Worm (Caenorhabditis elegans): ENCODE measurements around the gene znf-593.

- TF ChIP-seq ceh-62 (tag; optimal IDR thresholded peaks at IDR 0.05) (no peak), ZK546.5 (tag; optimal IDR thresholded peaks at IDR 0.05) (no peak), nhr-28 (tag; optimal IDR thresholded peaks at IDR 0.05) (peak; percentile 61), nhr-77 (tag; optimal IDR thresholded peaks at IDR 0.05) (no peak), ztf-11 (tag; optimal IDR thresholded peaks at IDR 0.05) (no peak), snpc-4 (tag; optimal IDR thresholded peaks at IDR 0.05) (no peak), unc-62 (GFP tag; optimal IDR thresholded peaks at IDR 0.05 in 1 of 2) (no peak), unc-62 (tag; optimal IDR thresholded peaks at IDR 0.05) (no peak), daf-12 (tag; optimal IDR thresholded peaks at IDR 0.05) (no peak), ama-1 (optimal IDR thresholded peaks at IDR 0.05) (no peak), nhr-25 (tag; optimal IDR thresholded peaks at IDR 0.05; ENCODE audit: borderline replicate concordance, insufficient read depth) (no peak), ceh-82 (tag; optimal IDR thresholded peaks at IDR 0.05) (no peak)
These were observed 29.9 kb upstream of the znf-593 start for ce11 chrIII:11948437-11948836.
